Worm (Caenorhabditis elegans) whole organism, young adult: ENCODE data around the gene hlh-4.

ENCODE experiments used
- B0261.1 ChIP-seq: sonication (generic microtip); optimal IDR thresholded peaks from 2 replicates; lab custom pipeline; 2016; ENCODE audit warnings: mild to moderate bottlenecking, missing genetic modification characterization, moderate library complexity, missing compliant biosample characterization
- C17E4.6 ChIP-seq: fragments of 200-800 bp; sonication (Bioruptor generic); IDR thresholded peaks from 2 replicates; pipeline ENCODE4 v1.3.6; 2022; ENCODE audit warnings: missing genetic modification reagents, missing genetic modification characterization, missing compliant biosample characterization
- D2030.7 ChIP-seq: fragments of 200-800 bp; sonication (Bioruptor generic); IDR thresholded peaks from 2 replicates; pipeline ENCODE4 v1.3.6; 2022; ENCODE audit warnings: missing genetic modification reagents, missing genetic modification characterization, missing compliant biosample characterization
- F23B12.7 ChIP-seq: sonication (generic microtip); optimal IDR thresholded peaks from 2 replicates; lab custom pipeline; 2017; ENCODE audit warnings: missing genetic modification characterization, mild to moderate bottlenecking, missing compliant biosample characterization, antibody characterized with exemption, moderate library complexity; ENCODE audit not compliant: insufficient read depth
- F33H1.4 ChIP-seq: fragments of 200-800 bp; sonication (Bioruptor generic); IDR thresholded peaks from 2 replicates; pipeline ENCODE4 v1.3.6; 2022; ENCODE audit warnings: missing genetic modification reagents, missing genetic modification characterization, missing compliant biosample characterization
- F49E8.2 ChIP-seq: sonication (generic microtip); optimal IDR thresholded peaks from 3 replicates; lab custom pipeline; 2017; ENCODE audit warnings: missing genetic modification characterization, mild to moderate bottlenecking, missing compliant biosample characterization, antibody characterized with exemption, moderate library complexity; ENCODE audit not compliant: insufficient read depth
- K11D2.4 ChIP-seq: fragments of 200-800 bp; sonication (Bioruptor generic); IDR thresholded peaks from 2 replicates; pipeline ENCODE4 v1.3.6; 2022; ENCODE audit warnings: missing genetic modification reagents, missing genetic modification characterization, missing compliant biosample characterization
- T07F8.4 ChIP-seq: sonication (generic microtip); optimal IDR thresholded peaks from 2 replicates; lab custom pipeline; 2016; ENCODE audit warnings: mild to moderate bottlenecking, missing genetic modification characterization, moderate library complexity, missing compliant biosample characterization
- Y53G8AR.9 ChIP-seq: fragments of 200-800 bp; sonication (Bioruptor generic); conservative IDR thresholded peaks from 2 replicates; pipeline ENCODE4 v1.3.6; 2022; ENCODE audit warnings: missing genetic modification reagents, missing genetic modification characterization, missing compliant biosample characterization
- akir-1 ChIP-seq: fragments of 200-800 bp; sonication (Bioruptor generic); optimal IDR thresholded peaks from 2 replicates; lab custom pipeline; 2018; ENCODE audit warnings: mild to moderate bottlenecking, missing genetic modification characterization, moderate library complexity, missing compliant biosample characterization
- attf-5 ChIP-seq: fragments of 200-800 bp; sonication (Bioruptor generic); optimal IDR thresholded peaks from 2 replicates; lab custom pipeline; 2018; ENCODE audit warnings: mild to moderate bottlenecking, missing genetic modification characterization, missing compliant biosample characterization
- bed-1 ChIP-seq: fragments of 200-800 bp; sonication (Bioruptor generic); IDR thresholded peaks from 2 replicates; pipeline ENCODE4 v1.3.6; 2022; ENCODE audit warnings: missing genetic modification reagents, missing genetic modification characterization, missing compliant biosample characterization
- cebp-2 ChIP-seq: fragments of 200-800 bp; sonication (Bioruptor generic); IDR thresholded peaks from 2 replicates; pipeline ENCODE4 v1.3.6; 2022; ENCODE audit warnings: missing genetic modification characterization, missing compliant biosample characterization
- ceh-40 ChIP-seq: fragments of 200-800 bp; sonication (Bioruptor generic); IDR thresholded peaks from 2 replicates; pipeline ENCODE4 v1.3.6; 2022; ENCODE audit warnings: missing genetic modification characterization, missing compliant biosample characterization
- ceh-58 ChIP-seq: fragments of 200-800 bp; sonication (Bioruptor generic); IDR thresholded peaks from 2 replicates; pipeline ENCODE4 v1.3.6; 2022; ENCODE audit warnings: missing genetic modification characterization, missing compliant biosample characterization
- die-1 ChIP-seq: sonication (generic microtip); optimal IDR thresholded peaks from 2 replicates; lab custom pipeline; 2016; ENCODE audit warnings: missing genotype, mild to moderate bottlenecking, missing genetic modification characterization, missing compliant biosample characterization
- dpff-1 ChIP-seq: sonication (generic microtip); optimal IDR thresholded peaks from 2 replicates; lab custom pipeline; 2017; ENCODE audit warnings: mild to moderate bottlenecking, missing genetic modification characterization, missing compliant biosample characterization
- dpl-1 ChIP-seq: fragments of 150-350 bp; optimal IDR thresholded peaks from 2 replicates; lab custom pipeline; 2014; ENCODE audit warnings: missing biosample characterization, missing genetic modification reagents, missing genetic modification characterization
- efl-1 ChIP-seq: fragments of 150-350 bp; optimal IDR thresholded peaks from 2 replicates; lab custom pipeline; 2014; ENCODE audit warnings: missing biosample characterization, missing genetic modification reagents, missing genetic modification characterization
- egl-44 ChIP-seq: fragments of 200-800 bp; sonication (Bioruptor generic); IDR thresholded peaks from 2 replicates; pipeline ENCODE4 v1.3.6; 2022; ENCODE audit warnings: missing genetic modification reagents, missing genetic modification characterization, missing compliant biosample characterization
- ekl-4 ChIP-seq: fragments of 200-800 bp; sonication (Bioruptor generic); IDR thresholded peaks from 2 replicates; pipeline ENCODE4 v1.3.6; 2022; ENCODE audit warnings: missing genetic modification reagents, missing genetic modification characterization, missing compliant biosample characterization
- him-1 ChIP-seq: sonication (generic microtip); optimal IDR thresholded peaks from 2 replicates; lab custom pipeline; 2016; ENCODE audit warnings: missing genotype, missing genetic modification reagents, missing genetic modification characterization, missing compliant biosample characterization
- hlh-12 ChIP-seq: sonication (generic microtip); optimal IDR thresholded peaks from 2 replicates; lab custom pipeline; 2016; ENCODE audit warnings: missing genetic modification characterization, missing compliant biosample characterization
- hlh-26 ChIP-seq: fragments of 200-800 bp; sonication (Bioruptor generic); conservative IDR thresholded peaks from 2 replicates; pipeline ENCODE4 v1.3.6; 2022; ENCODE audit warnings: missing genetic modification reagents, missing genetic modification characterization, missing compliant biosample characterization
- lag-1 ChIP-seq: fragments of 200-800 bp; sonication (Bioruptor generic); IDR thresholded peaks from 2 replicates; pipeline ENCODE4 v1.3.6; 2022; ENCODE audit warnings: missing genetic modification reagents, missing genetic modification characterization, missing compliant biosample characterization
- let-526 ChIP-seq: fragments of 200-800 bp; sonication (Bioruptor generic); IDR thresholded peaks from 2 replicates; pipeline ENCODE4 v1.3.6; 2022; ENCODE audit warnings: missing genetic modification reagents, missing genetic modification characterization, missing compliant biosample characterization
- let-607 ChIP-seq, 2 experiments: fragments of 200-800 bp in 1 of 2; sonication (Bioruptor generic) in 1 of 2; sonication (generic microtip) in 1 of 2; optimal IDR thresholded peaks; 2 replicates each; lab custom pipeline; 2016 to 2018; ENCODE audit warnings: mild to moderate bottlenecking in 2 of 2, missing compliant biosample characterization in 2 of 2, missing genetic modification characterization in 2 of 2, moderate library complexity in 2 of 2, missing genotype in 1 of 2
- lin-26 ChIP-seq: fragments of 200-800 bp; sonication (Bioruptor generic); IDR thresholded peaks from 2 replicates; pipeline ENCODE4 v1.3.6; 2022; ENCODE audit warnings: missing genetic modification reagents, missing genetic modification characterization, missing compliant biosample characterization
- lin-35 ChIP-seq, 3 experiments: fragments of 150-350 bp in 2 of 3; sonication (generic microtip) in 1 of 3; optimal IDR thresholded peaks; 2 replicates each; lab custom pipeline; 2014 to 2018; ENCODE audit warnings: missing biosample characterization in 3 of 3, missing genetic modification characterization in 3 of 3, missing genetic modification reagents in 3 of 3
- lsl-1 ChIP-seq: fragments of 200-800 bp; sonication (Bioruptor generic); optimal IDR thresholded peaks from 2 replicates; lab custom pipeline; 2018; ENCODE audit warnings: mild to moderate bottlenecking, missing genetic modification characterization, moderate library complexity, missing compliant biosample characterization
- lsy-27 ChIP-seq: sonication (generic microtip); optimal IDR thresholded peaks from 2 replicates; lab custom pipeline; 2017; ENCODE audit warnings: missing genetic modification characterization, mild to moderate bottlenecking, missing compliant biosample characterization, antibody characterized with exemption, missing genotype, borderline replicate concordance; ENCODE audit not compliant: insufficient read depth
- madf-10 ChIP-seq: sonication (generic microtip); optimal IDR thresholded peaks from 2 replicates; lab custom pipeline; 2016; ENCODE audit warnings: mild to moderate bottlenecking, missing genetic modification characterization, missing compliant biosample characterization
- madf-3 ChIP-seq: fragments of 200-800 bp; sonication (Bioruptor generic); IDR thresholded peaks from 2 replicates; pipeline ENCODE4 v1.3.6; 2022; ENCODE audit warnings: missing genetic modification reagents, missing genetic modification characterization, missing compliant biosample characterization
- madf-6 ChIP-seq: fragments of 200-800 bp; sonication (Bioruptor generic); IDR thresholded peaks from 2 replicates; pipeline ENCODE4 v1.3.6; 2022; ENCODE audit warnings: missing genetic modification reagents, missing genetic modification characterization, missing compliant biosample characterization
- nhr-179 ChIP-seq: sonication (generic microtip); optimal IDR thresholded peaks from 2 replicates; lab custom pipeline; 2016; ENCODE audit warnings: mild to moderate bottlenecking, missing genetic modification characterization, missing compliant biosample characterization
- nhr-80 ChIP-seq: sonication (generic microtip); optimal IDR thresholded peaks from 2 replicates; lab custom pipeline; 2016; ENCODE audit warnings: missing genetic modification characterization, missing compliant biosample characterization
- pha-4 ChIP-seq: fragments of 150-350 bp; sonication (generic microtip); optimal IDR thresholded peaks from 2 replicates; lab custom pipeline; 2014; ENCODE audit warnings: missing biosample characterization, missing genetic modification reagents, missing genetic modification characterization
- rcor-1 ChIP-seq: fragments of 200-800 bp; sonication (Bioruptor generic); IDR thresholded peaks from 2 replicates; pipeline ENCODE4 v1.3.6; 2022; ENCODE audit warnings: missing genetic modification reagents, missing genetic modification characterization, missing compliant biosample characterization
- rec-8 ChIP-seq, 2 experiments: sonication (generic microtip); optimal IDR thresholded peaks; 2 replicates each; lab custom pipeline; 2016; ENCODE audit warnings: mild to moderate bottlenecking in 2 of 2, missing genetic modification characterization in 2 of 2, missing genetic modification reagents in 2 of 2, missing genotype in 2 of 2, missing biosample characterization in 1 of 2, missing compliant biosample characterization in 1 of 2, moderate library complexity in 1 of 2
- rpc-1 ChIP-seq, 2 experiments: fragments of 150-350 bp in 1 of 2; sonication (generic microtip) in 1 of 2; optimal IDR thresholded peaks; 2 replicates each; lab custom pipeline; 2014 to 2018; ENCODE audit warnings: missing biosample characterization in 1 of 2, missing genetic modification characterization in 1 of 2, missing genetic modification reagents in 1 of 2, missing genotype in 1 of 2
- sdz-38 ChIP-seq: sonication (generic microtip); optimal IDR thresholded peaks from 2 replicates; lab custom pipeline; 2016; ENCODE audit warnings: missing genotype, missing genetic modification characterization, missing compliant biosample characterization
- snpc-4 ChIP-seq, 5 experiments: fragments of 150-350 bp in 1 of 5; sonication (generic microtip) in 4 of 5; optimal IDR thresholded peaks; 2 replicates each; lab custom pipeline; 2014 to 2018; ENCODE audit warnings: missing genetic modification characterization in 5 of 5, missing biosample characterization in 3 of 5, antibody characterized with exemption in 2 of 5, mild to moderate bottlenecking in 2 of 5, missing compliant biosample characterization in 2 of 5, missing genotype in 2 of 5, moderate library complexity in 2 of 5, missing genetic modification reagents in 1 of 5
- sptf-2 ChIP-seq: fragments of 200-800 bp; sonication (Bioruptor generic); optimal IDR thresholded peaks from 2 replicates; lab custom pipeline; 2018; ENCODE audit warnings: mild to moderate bottlenecking, missing genetic modification characterization, missing compliant biosample characterization
- tbp1 ChIP-seq: fragments of 200-800 bp; sonication (Bioruptor generic); optimal IDR thresholded peaks from 2 replicates; lab custom pipeline; 2018; ENCODE audit warnings: mild to moderate bottlenecking, missing genetic modification characterization, missing compliant biosample characterization
- xnd-1 ChIP-seq: sonication (generic microtip); optimal IDR thresholded peaks from 2 replicates; lab custom pipeline; 2016; ENCODE audit warnings: missing genotype, missing genetic modification reagents, missing genetic modification characterization, missing compliant biosample characterization
- ztf-22 ChIP-seq: fragments of 200-800 bp; sonication (Bioruptor generic); optimal IDR thresholded peaks from 2 replicates; lab custom pipeline; 2018; ENCODE audit warnings: mild to moderate bottlenecking, missing genetic modification characterization, moderate library complexity, missing compliant biosample characterization
- ztf-6 ChIP-seq: fragments of 200-800 bp; sonication (Bioruptor generic); IDR thresholded peaks from 2 replicates; pipeline ENCODE4 v1.3.6; 2022; ENCODE audit warnings: missing genetic modification reagents, missing genetic modification characterization, missing compliant biosample characterization

The hlh-4 gene

ce11 chrIII:9782011-9782436, 43.2 kb upstream of the hlh-4 start, which contains the start of gene vha-2 (continued):
- no peak for TF ChIP-seq sdz-38
- peak; percentile 57 for TF ChIP-seq madf-6
- TF ChIP-seq madf-10 (tag; lab: Kevin White, UChicago): peak; percentile 23
- TF ChIP-seq hlh-26 (GFP tag; lab: Robert Waterston, UW): no peak
- TF ChIP-seq nhr-80 (tag; lab: Kevin White, UChicago): no peak
- 0 out of 2 replicates have a peak, but pooled peaks have one; percentile 64 for TF ChIP-seq madf-3
- TF ChIP-seq die-1 (tag; lab: Kevin White, UChicago): peak; percentile 62
- TF ChIP-seq F23B12.7 (tag; lab: Kevin White, UChicago): no peak
- no peak for TF ChIP-seq cebp-2 (GFP tag; lab: Robert Waterston, UW)
- TF ChIP-seq F49E8.2: peak; percentile 54
- TF ChIP-seq Y53G8AR.9 (GFP tag; lab: Robert Waterston, UW): peak; percentile 80
- no peak for TF ChIP-seq efl-1
- peak; percentile 10; the same call in 1 of the 2 replicates for TF ChIP-seq D2030.7 (GFP tag; lab: Robert Waterston, UW)
- TF ChIP-seq let-526: no peak
- no peak for TF ChIP-seq ceh-58 (GFP tag; lab: Robert Waterston, UW)
- peak; percentile 80 for TF ChIP-seq ekl-4 (GFP tag; lab: Robert Waterston, UW)
- TF ChIP-seq lag-1 (GFP tag; lab: Robert Waterston, UW): no peak
- TF ChIP-seq F33H1.4 (GFP tag; lab: Robert Waterston, UW): no peak; the same call in 1 of the 2 replicates
- TF ChIP-seq bed-1 (GFP tag; lab: Robert Waterston, UW): no peak
- peak; percentile 53; the same call in 1 of the 2 replicates for TF ChIP-seq egl-44 (GFP tag; lab: Robert Waterston, UW)
- no peak for TF ChIP-seq ztf-6 (GFP tag; lab: Robert Waterston, UW)
- TF ChIP-seq T07F8.4: no peak
- TF ChIP-seq lsy-27 (tag; lab: Kevin White, UChicago): no peak
- TF ChIP-seq hlh-12 (tag; lab: Kevin White, UChicago): no peak
- peak; percentile 22; the same call in 1 of the 2 replicates for TF ChIP-seq C17E4.6 (GFP tag; lab: Robert Waterston, UW)
- TF ChIP-seq pha-4 (tag; lab: Kevin White, UChicago): no peak
- TF ChIP-seq tbp1 (GFP tag; lab: Kevin White, UChicago): peak; percentile 31
- TF ChIP-seq dpff-1: peak; percentile 11
- no peak for TF ChIP-seq rcor-1 (GFP tag; lab: Robert Waterston, UW)
- TF ChIP-seq attf-5 (GFP tag; lab: Kevin White, UChicago): no peak
- TF ChIP-seq rpc-1 (optimal IDR thresholded peaks at IDR 0.05; lab: Kevin White, UChicago): no peak
- TF ChIP-seq rpc-1 (tag; optimal IDR thresholded peaks at IDR 0.05; lab: Kevin White, UChicago): no peak
- peak; percentile 30 for TF ChIP-seq akir-1 (GFP tag; lab: Kevin White, UChicago)
- TF ChIP-seq sptf-2 (GFP tag; lab: Kevin White, UChicago): no peak
- TF ChIP-seq lin-35 (GFP tag; optimal IDR thresholded peaks at IDR 0.05; lab: Kevin White, UChicago): no peak
- no peak for TF ChIP-seq ztf-22 (GFP tag; lab: Kevin White, UChicago)
- TF ChIP-seq xnd-1 (tag; lab: Kevin White, UChicago): no peak
- 0 out of 2 replicates have a peak, but pooled peaks have one; percentile 8 for TF ChIP-seq ceh-40
- TF ChIP-seq let-607 (tag; optimal IDR thresholded peaks at IDR 0.05; lab: Kevin White, UChicago): peak in 1 of 2 experiments; percentile 30
- no peak for TF ChIP-seq K11D2.4 (GFP tag; lab: Robert Waterston, UW)
- TF ChIP-seq him-1: no peak
- no peak for TF ChIP-seq nhr-179 (tag; lab: Kevin White, UChicago)
- TF ChIP-seq lsl-1 (GFP tag; lab: Kevin White, UChicago): no peak
- TF ChIP-seq snpc-4 (GFP tag; optimal IDR thresholded peaks at IDR 0.05; lab: Kevin White, UChicago): no peak
- TF ChIP-seq snpc-4 (tag; optimal IDR thresholded peaks at IDR 0.05; lab: Kevin White, UChicago): peak in 1 of 4 experiments; percentile 29
- TF ChIP-seq lin-26 (GFP tag; lab: Robert Waterston, UW): no peak
- no peak for TF ChIP-seq B0261.1 (tag; lab: Kevin White, UChicago)
- no peak for TF ChIP-seq dpl-1 (GFP tag; lab: Kevin White, UChicago)
- TF ChIP-seq rec-8 (tag; optimal IDR thresholded peaks at IDR 0.05; lab: Kevin White, UChicago): no peak
